Worm (Caenorhabditis elegans): ENCODE data around the gene C27A2.12.

The C27A2.12 gene

DNA sequence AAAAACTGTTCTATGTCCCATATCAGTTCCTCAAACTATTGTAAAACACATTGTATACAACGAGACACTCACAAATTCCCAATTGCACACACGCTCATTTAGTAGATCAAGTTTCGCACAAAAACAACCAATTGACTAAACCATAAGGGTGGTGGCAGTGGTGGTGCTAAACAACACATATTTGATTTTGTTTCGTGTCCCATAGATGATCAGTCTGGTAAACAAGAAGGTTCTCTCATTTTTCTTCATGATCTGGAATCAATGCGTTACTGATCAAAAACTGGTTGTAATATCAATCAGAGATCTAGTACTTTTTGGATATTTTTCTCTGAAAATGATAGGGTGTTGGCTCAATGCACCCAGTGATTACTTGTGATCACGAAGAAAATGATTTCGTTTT is 39.4 kb downstream of the C27A2.12 start:
- no peak for TF ChIP-seq mep-1 (tag; optimal IDR thresholded peaks at IDR 0.05)
- no peak for TF ChIP-seq ces-1 (GFP tag; optimal IDR thresholded peaks at IDR 0.05)
- no peak for TF ChIP-seq M03D4.4 (tag; optimal IDR thresholded peaks at IDR 0.05)
- TF ChIP-seq ceh-43 (GFP tag; optimal IDR thresholded peaks at IDR 0.05) = no peak

DNA sequence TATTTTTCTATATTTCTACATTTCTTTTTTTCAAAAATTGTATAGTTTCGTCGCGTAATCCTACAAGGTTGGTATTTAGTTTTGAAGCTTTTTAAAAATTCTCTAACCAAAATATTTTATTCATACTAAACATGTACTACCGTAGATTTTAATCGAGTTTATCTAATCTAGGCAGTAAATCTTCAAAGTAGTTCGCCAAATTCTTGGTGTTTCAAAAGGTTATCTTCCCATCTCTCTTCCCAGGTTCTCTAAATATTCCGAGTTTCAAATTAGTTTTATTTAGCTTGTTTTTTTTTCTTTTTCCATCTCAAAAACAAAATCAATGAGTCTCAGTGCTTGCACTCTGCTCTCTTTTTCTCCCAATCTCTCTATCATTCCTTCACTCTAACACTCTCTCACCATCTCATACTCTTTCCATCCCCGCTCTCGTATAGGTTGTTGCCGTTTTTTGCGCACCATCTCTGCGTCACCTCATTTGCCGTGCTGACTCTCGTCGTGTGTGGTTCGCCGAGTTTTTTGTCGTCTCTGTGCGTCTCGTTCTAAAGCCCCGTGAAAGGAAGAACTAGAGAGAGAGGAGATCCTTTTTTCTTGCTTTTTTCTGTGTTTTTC is 40.9 kb downstream of the C27A2.12 start:
- TF ChIP-seq hlh-1 (tag; optimal IDR thresholded peaks at IDR 0.05) (peak; percentile 7), pha-4 (tag; optimal IDR thresholded peaks at IDR 0.05) (peak; percentile 33), ces-1 (GFP tag; optimal IDR thresholded peaks at IDR 0.05) (peak; percentile 75), unc-120 (tag; optimal IDR thresholded peaks at IDR 0.05; ENCODE audit: poor library complexity, severe bottlenecking) (peak; percentile 77), mep-1 (tag; optimal IDR thresholded peaks at IDR 0.05) (peak; percentile 13), unc-39 (tag; optimal IDR thresholded peaks at IDR 0.05) (peak; percentile 15), mls-2 (tag; optimal IDR thresholded peaks at IDR 0.05) (peak; percentile 33), nhr-2 (tag; optimal IDR thresholded peaks at IDR 0.05) (no peak), elt-1 (tag; optimal IDR thresholded peaks at IDR 0.05; ENCODE audit: borderline replicate concordance, insufficient read depth) (peak; percentile 84), sem-2 (GFP tag; optimal IDR thresholded peaks at IDR 0.05) (no peak), ham-2 (GFP tag; optimal IDR thresholded peaks at IDR 0.05) (no peak)

DNA sequence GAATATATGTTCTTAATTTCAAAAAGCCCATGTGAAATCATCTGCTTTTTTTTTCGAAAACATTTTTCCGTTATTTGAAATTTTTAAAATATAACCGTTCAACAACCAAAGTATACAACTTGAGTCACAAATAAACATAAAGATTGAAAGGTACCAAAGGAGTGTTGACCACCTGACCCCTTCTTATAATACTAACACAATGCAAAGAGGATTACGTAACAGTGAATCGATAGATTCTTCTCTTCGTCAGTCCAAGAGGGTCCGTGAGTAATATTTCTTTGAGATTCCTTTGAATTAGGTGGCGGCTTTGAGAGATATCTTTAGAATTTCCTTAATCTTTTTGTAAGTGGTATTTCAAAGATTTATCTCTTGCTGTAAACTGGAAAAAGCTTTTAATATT is 41.8 kb downstream of the C27A2.12 start:
- TF ChIP-seq zip-8 (tag; optimal IDR thresholded peaks at IDR 0.05) (peak; percentile 78), ceh-39 (tag; optimal IDR thresholded peaks at IDR 0.05) (peak; percentile 70), nhr-2 (tag; optimal IDR thresholded peaks at IDR 0.05) (peak; percentile 89), ceh-43 (GFP tag; optimal IDR thresholded peaks at IDR 0.05) (no peak)

DNA sequence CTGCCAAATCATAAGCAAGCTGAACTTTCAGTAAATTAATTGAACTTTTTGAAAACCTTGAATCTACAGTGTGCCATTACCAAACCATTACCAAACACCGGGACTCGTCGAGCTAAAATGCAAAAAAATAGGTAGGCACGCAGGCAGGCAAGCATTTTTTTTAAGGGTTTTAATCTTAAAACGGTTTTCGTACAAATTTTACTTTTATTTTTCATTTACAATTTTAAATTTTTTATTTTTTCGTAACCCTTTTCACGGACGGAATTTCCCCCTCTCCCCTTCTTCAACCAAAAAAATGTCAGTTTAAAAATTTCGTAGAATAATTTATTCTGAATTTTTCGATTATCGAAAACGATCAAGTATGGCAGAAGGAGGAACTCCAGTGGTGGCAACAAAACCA is 43.5 kb downstream of the C27A2.12 start, which contains the start of gene F59A6.2:
Gene F59A6.2 (plus strand): TSS at position 301 of the 400 bp plus-strand sequence.
- TF ChIP-seq unc-120 (tag; optimal IDR thresholded peaks at IDR 0.05; ENCODE audit: poor library complexity, severe bottlenecking) (no peak), lin-32 (GFP tag; optimal IDR thresholded peaks at IDR 0.05) (no peak), ces-1 (GFP tag; optimal IDR thresholded peaks at IDR 0.05) (no peak), elt-1 (tag; optimal IDR thresholded peaks at IDR 0.05; ENCODE audit: borderline replicate concordance, insufficient read depth) (no peak), sem-2 (GFP tag; optimal IDR thresholded peaks at IDR 0.05) (no peak), flh-1 (GFP tag; optimal IDR thresholded peaks at IDR 0.05) (no peak), mep-1 (tag; optimal IDR thresholded peaks at IDR 0.05) (no peak), lin-13 (tag; optimal IDR thresholded peaks at IDR 0.05) (no peak), M03D4.4 (tag; optimal IDR thresholded peaks at IDR 0.05) (no peak), zip-8 (tag; optimal IDR thresholded peaks at IDR 0.05) (no peak)

DNA sequence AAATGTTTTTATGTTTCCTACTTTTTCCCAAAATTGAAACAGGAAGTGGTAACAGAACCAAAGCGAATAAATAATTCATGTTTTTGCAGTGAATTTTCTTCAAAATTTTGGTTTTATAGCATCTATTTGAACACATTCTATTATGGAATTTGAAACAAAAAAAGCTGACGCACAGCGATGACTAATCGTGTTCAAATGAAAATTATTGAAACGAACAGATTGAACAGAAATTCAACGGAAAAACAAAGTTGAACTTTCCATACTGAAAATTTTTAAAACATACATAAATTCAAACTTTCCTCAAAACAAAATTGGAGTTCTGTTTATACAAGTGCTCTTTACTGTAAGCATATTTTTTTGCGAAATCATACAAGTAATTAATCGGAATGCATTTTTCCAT is 46.0 kb downstream of the C27A2.12 start, which contains the start of gene F59A6.12:
Gene F59A6.12 (minus strand): TSS at position 101 of the 400 bp plus-strand sequence.
- TF ChIP-seq ceh-83 (GFP tag; optimal IDR thresholded peaks at IDR 0.05) (no peak), blmp-1 (tag; optimal IDR thresholded peaks at IDR 0.05) (no peak), nhr-12 (tag; optimal IDR thresholded peaks at IDR 0.05) (no peak), nhr-237 (tag; optimal IDR thresholded peaks at IDR 0.05) (no peak), ham-2 (GFP tag; optimal IDR thresholded peaks at IDR 0.05) (no peak), M03D4.4 (tag; optimal IDR thresholded peaks at IDR 0.05) (no peak), hlh-1 (tag; optimal IDR thresholded peaks at IDR 0.05) (no peak), bed-3 (GFP tag; optimal IDR thresholded peaks at IDR 0.05) (no peak)

DNA sequence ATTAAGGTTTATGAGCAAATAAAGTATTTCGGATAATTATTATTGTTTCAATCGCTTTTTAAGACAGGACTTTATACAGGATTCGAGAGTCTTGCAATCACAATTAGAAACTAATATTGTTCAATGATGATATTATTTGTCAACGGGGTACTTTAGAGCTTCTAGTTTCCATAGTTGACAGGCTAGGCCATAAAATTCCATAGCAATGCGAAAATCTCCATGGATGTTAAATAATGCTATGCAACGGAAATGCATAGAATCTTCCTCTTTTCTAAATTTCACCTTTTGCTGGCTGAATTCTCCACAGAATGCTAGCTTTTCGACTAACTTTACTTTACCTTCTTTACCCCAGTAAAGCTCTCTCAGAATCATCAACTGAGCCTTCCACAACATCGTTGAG is 49.9 kb downstream of the C27A2.12 start, which contains the start of gene F59A6.3:
Gene F59A6.3 (plus strand): TSS at position 301 of the 400 bp plus-strand sequence.
- TF ChIP-seq ceh-39 (tag; optimal IDR thresholded peaks at IDR 0.05) = no peak
- no peak for TF ChIP-seq unc-120 (tag; optimal IDR thresholded peaks at IDR 0.05; ENCODE audit: poor library complexity, severe bottlenecking)
- no peak for TF ChIP-seq elt-1 (tag; optimal IDR thresholded peaks at IDR 0.05; ENCODE audit: borderline replicate concordance, insufficient read depth)
- TF ChIP-seq mls-2 (tag; optimal IDR thresholded peaks at IDR 0.05) = no peak
- no peak for TF ChIP-seq blmp-1 (tag; optimal IDR thresholded peaks at IDR 0.05)
- no peak for TF ChIP-seq bed-3 (GFP tag; optimal IDR thresholded peaks at IDR 0.05)
- TF ChIP-seq sptf-1 (tag; optimal IDR thresholded peaks at IDR 0.05) = no peak
- TF ChIP-seq mab-5 (tag; optimal IDR thresholded peaks at IDR 0.05) = no peak
- TF ChIP-seq ham-2 (GFP tag; optimal IDR thresholded peaks at IDR 0.05) = no peak
- TF ChIP-seq unc-39 (tag; optimal IDR thresholded peaks at IDR 0.05) = no peak
- no peak for TF ChIP-seq zip-8 (tag; optimal IDR thresholded peaks at IDR 0.05)
